Worm (Caenorhabditis elegans): ENCODE data around the gene Y39H10A.1.
A peak's percentile ranks its signal among the peaks of the same experiment; 100 is the strongest.

The Y39H10A.1 gene

ce11 chrV:3805499-3805898, 38.5 kb downstream of the Y39H10A.1 start, which contains the start of gene R08F11.4:
Gene R08F11.4, minus strand, starts transcription at chrV:3805527.
- TF ChIP-seq ztf-11 (tag; optimal IDR thresholded peaks at IDR 0.05): no peak
- no peak for TF ChIP-seq sem-2 (GFP tag; optimal IDR thresholded peaks at IDR 0.05)
- no peak for TF ChIP-seq elt-1 (tag; optimal IDR thresholded peaks at IDR 0.05; ENCODE audit: borderline replicate concordance, insufficient read depth)
- peak; percentile 83 for TF ChIP-seq zip-8 (tag; optimal IDR thresholded peaks at IDR 0.05)
- no peak for TF ChIP-seq ham-2 (GFP tag; optimal IDR thresholded peaks at IDR 0.05)
- TF ChIP-seq nhr-76 (tag; optimal IDR thresholded peaks at IDR 0.05): no peak
- no peak for TF ChIP-seq drap-1 (GFP tag; optimal IDR thresholded peaks at IDR 0.05)

- TF ChIP-seq bed-3 (GFP tag; optimal IDR thresholded peaks at IDR 0.05) (no peak), lsy-2 (tag; optimal IDR thresholded peaks at IDR 0.05) (no peak)
These were observed 39.0 kb downstream of the Y39H10A.1 start, which contains the start of gene srw-7 for ce11 chrV:3805961-3806360. Gene srw-7, plus strand, starts transcription at chrV:3806261.

ce11 chrV:3807846-3808245, 40.8 kb downstream of the Y39H10A.1 start:
- no peak for TF ChIP-seq lsy-2 (tag; optimal IDR thresholded peaks at IDR 0.05)
- TF ChIP-seq mls-2 (tag; optimal IDR thresholded peaks at IDR 0.05): no peak
- TF ChIP-seq hlh-1 (tag; optimal IDR thresholded peaks at IDR 0.05): no peak
- TF ChIP-seq elt-1 (tag; optimal IDR thresholded peaks at IDR 0.05; ENCODE audit: borderline replicate concordance, insufficient read depth): no peak

- no peak for TF ChIP-seq nhr-76 (tag; optimal IDR thresholded peaks at IDR 0.05)
- TF ChIP-seq ham-2 (GFP tag; optimal IDR thresholded peaks at IDR 0.05): no peak
- no peak for TF ChIP-seq snpc-4 (tag; optimal IDR thresholded peaks at IDR 0.05)
- TF ChIP-seq flh-1 (GFP tag; optimal IDR thresholded peaks at IDR 0.05): no peak
These were observed 41.3 kb downstream of the Y39H10A.1 start, which contains the start of gene srw-6 for ce11 chrV:3808336-3808735. Gene srw-6, plus strand, starts transcription at chrV:3808636.

DNA sequence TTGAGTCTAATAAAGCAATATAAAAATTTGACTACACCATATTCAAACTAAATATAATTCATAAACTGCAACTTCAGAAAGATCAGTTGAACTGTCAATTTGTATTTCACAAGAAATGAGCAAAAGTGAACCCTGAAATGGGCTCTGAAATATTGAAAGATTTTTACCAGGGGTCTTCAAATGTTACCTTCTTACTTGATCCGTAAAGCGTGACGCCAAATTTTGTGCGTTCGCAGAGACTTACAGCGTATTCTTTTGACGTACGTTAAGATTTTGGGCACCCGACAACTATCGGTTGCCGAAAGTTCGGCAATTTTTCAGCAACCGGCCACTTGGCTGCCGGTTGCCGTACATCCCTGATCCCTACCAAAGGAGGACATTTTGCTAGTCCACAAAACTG, 43.0 kb downstream of the Y39H10A.1 start:
- TF ChIP-seq elt-1 (tag; optimal IDR thresholded peaks at IDR 0.05; ENCODE audit: borderline replicate concordance, insufficient read depth): no peak
- TF ChIP-seq mls-2 (tag; optimal IDR thresholded peaks at IDR 0.05): no peak
- no peak for TF ChIP-seq tbx-8 (GFP tag; optimal IDR thresholded peaks at IDR 0.05)
- TF ChIP-seq ces-1 (GFP tag; optimal IDR thresholded peaks at IDR 0.05): no peak
- TF ChIP-seq cnd-1 (tag; optimal IDR thresholded peaks at IDR 0.05): no peak
- no peak for TF ChIP-seq unc-120 (tag; optimal IDR thresholded peaks at IDR 0.05; ENCODE audit: poor library complexity, severe bottlenecking)
- no peak for TF ChIP-seq mab-5 (tag; optimal IDR thresholded peaks at IDR 0.05)

- TF ChIP-seq nhr-237 (tag; optimal IDR thresholded peaks at IDR 0.05): no peak
- no peak for TF ChIP-seq cnd-1 (tag; optimal IDR thresholded peaks at IDR 0.05)
- TF ChIP-seq nhr-2 (tag; optimal IDR thresholded peaks at IDR 0.05): no peak
- TF ChIP-seq ceh-43 (GFP tag; optimal IDR thresholded peaks at IDR 0.05): no peak
- no peak for TF ChIP-seq mep-1 (tag; optimal IDR thresholded peaks at IDR 0.05)
- TF ChIP-seq nhr-12 (tag; optimal IDR thresholded peaks at IDR 0.05): no peak
- TF ChIP-seq ces-1 (GFP tag; optimal IDR thresholded peaks at IDR 0.05): no peak
- no peak for TF ChIP-seq M03D4.4 (tag; optimal IDR thresholded peaks at IDR 0.05)
- TF ChIP-seq lin-13 (tag; optimal IDR thresholded peaks at IDR 0.05): no peak
These were observed 44.5 kb downstream of the Y39H10A.1 start, which contains the start of gene scl-13 for ce11 chrV:3811541-3811940. Gene scl-13, minus strand, starts transcription at chrV:3811641.

- TF ChIP-seq ham-2 (GFP tag; optimal IDR thresholded peaks at IDR 0.05): no peak
- no peak for TF ChIP-seq elt-1 (tag; optimal IDR thresholded peaks at IDR 0.05; ENCODE audit: borderline replicate concordance, insufficient read depth)
- TF ChIP-seq snpc-4 (tag; optimal IDR thresholded peaks at IDR 0.05): no peak
- no peak for TF ChIP-seq M03D4.4 (tag; optimal IDR thresholded peaks at IDR 0.05)
- TF ChIP-seq nhr-237 (tag; optimal IDR thresholded peaks at IDR 0.05): no peak
- no peak for TF ChIP-seq lin-32 (GFP tag; optimal IDR thresholded peaks at IDR 0.05)
- TF ChIP-seq unc-120 (tag; optimal IDR thresholded peaks at IDR 0.05; ENCODE audit: poor library complexity, severe bottlenecking): no peak
- no peak for TF ChIP-seq nhr-28 (tag; optimal IDR thresholded peaks at IDR 0.05)
- no peak for TF ChIP-seq cnd-1 (tag; optimal IDR thresholded peaks at IDR 0.05)
- TF ChIP-seq nhr-12 (tag; optimal IDR thresholded peaks at IDR 0.05): no peak
- no peak for TF ChIP-seq unc-39 (tag; optimal IDR thresholded peaks at IDR 0.05)
- no peak for TF ChIP-seq ztf-11 (tag; optimal IDR thresholded peaks at IDR 0.05)
- no peak for TF ChIP-seq nhr-76 (tag; optimal IDR thresholded peaks at IDR 0.05)
These were observed 45.3 kb downstream of the Y39H10A.1 start, which contains the start of gene scl-12 for ce11 chrV:3812291-3812690. Gene scl-12, plus strand, starts transcription at chrV:3812591.

Measured in whole organism, mixed stage, embryonic.